Comparison of ENCODE assay signal across 1 fruit fly cellular context in the genomic region with DNA sequence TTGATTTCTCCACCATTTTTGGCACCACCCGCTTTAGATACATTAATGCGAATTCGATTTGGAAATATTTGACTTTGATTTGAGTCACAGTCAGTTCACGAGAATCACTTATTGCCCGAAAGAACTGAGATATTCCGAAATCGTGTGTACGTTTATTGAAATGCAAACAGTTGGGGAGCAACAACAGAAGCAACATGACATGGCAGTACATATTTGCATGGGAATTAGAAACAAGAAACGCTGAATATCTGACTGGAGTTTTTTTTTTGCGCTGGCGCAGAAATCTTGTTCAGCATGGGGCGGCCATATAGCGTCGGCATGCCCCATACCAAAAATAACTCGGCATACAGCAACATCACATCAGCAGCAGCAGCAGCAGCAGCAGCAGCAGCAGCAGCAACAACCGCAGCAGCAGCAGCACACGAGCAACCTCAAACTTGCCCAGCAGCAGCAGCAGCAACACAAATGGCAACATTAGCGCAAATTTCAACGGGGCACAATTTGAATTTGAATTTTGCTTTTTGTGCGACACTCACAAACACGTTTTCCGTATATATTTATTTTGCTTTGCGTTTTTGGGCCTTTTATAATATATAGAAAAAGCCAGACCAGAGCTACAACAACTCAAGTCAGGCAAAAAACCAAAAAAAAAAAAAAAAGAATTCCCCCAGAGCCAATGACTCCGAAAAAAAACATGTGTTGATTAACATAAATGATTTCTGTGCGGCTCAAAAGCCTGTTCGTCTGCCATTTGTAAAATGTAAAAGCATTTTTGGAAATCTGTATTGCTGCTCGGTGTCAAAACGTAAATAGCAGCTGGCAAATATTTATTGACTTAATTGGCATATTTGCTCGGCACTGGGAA.
TF ChIP-seq lines count a peak whose summit lies in the region.

No protein-coding gene starts in this region.

TF ChIP-seq in whole organism, embryonic, 481 proteins besides CTCF, POLR2A, EP300 and RAD21 (continued from another document):
- TF ChIP-seq chinmo (GFP tag; IDR thresholded peaks at IDR 0.05; lab: Robert Waterston, UW; ENCODE audit: partially characterized antibody) (0 out of 4 replicates have a peak, but pooled peaks have one; percentile 62), CG4617 (GFP tag; optimal IDR thresholded peaks at IDR 0.05; lab: Kevin White, UChicago; ENCODE audit: borderline replicate concordance) (no peak), CG3995 (GFP tag; optimal IDR thresholded peaks at IDR 0.05; lab: Kevin White, UChicago) (peak; percentile 53), mld (GFP tag; IDR thresholded peaks at IDR 0.05; lab: Robert Waterston, UW; ENCODE audit: partially characterized antibody) (no peak), Stat92E (GFP tag; optimal IDR thresholded peaks at IDR 0.05; lab: Kevin White, UChicago) (no peak), CG6175 (GFP tag; IDR thresholded peaks at IDR 0.05; lab: Robert Waterston, UW) (peak; percentile 80), ab (GFP tag; optimal IDR thresholded peaks at IDR 0.05; lab: Kevin White, UChicago) (no peak), CG11504 (tag; optimal IDR thresholded peaks at IDR 0.05; lab: Kevin White, UChicago) (peak; percentile 61), abd-A (tag; optimal IDR thresholded peaks at IDR 0.05; lab: Kevin White, UChicago) (peak; percentile 0), CG10321 (GFP tag; IDR thresholded peaks at IDR 0.05; lab: Robert Waterston, UW) (no peak), Ets65A (GFP tag; lab: Kevin White, UChicago) (peak; percentile 62)
